Fruit fly (Drosophila melanogaster): ENCODE results near the gene CG33116.

The CG33116 gene

dm6 chr2L:19489997-19490461 lies 43.2 kb upstream of the CG33116 start, which contains the start of the genes CG10194 and CG18094 (continued):
- TF ChIP-seq CG6792 (GFP tag; optimal IDR thresholded peaks at IDR 0.05): peak; percentile 62
- peak; percentile 60 for TF ChIP-seq cyc (GFP tag; optimal IDR thresholded peaks at IDR 0.05)
- TF ChIP-seq Smox (GFP tag; optimal IDR thresholded peaks at IDR 0.05): no peak
- TF ChIP-seq CG8319 (GFP tag; optimal IDR thresholded peaks at IDR 0.05): peak; percentile 7
- TF ChIP-seq Hr4 (GFP tag; optimal IDR thresholded peaks at IDR 0.05): peak; percentile 71
- peak; percentile 63; the same call in 2 of the 3 replicates for TF ChIP-seq eg (GFP tag; IDR thresholded peaks at IDR 0.05)
- no peak for TF ChIP-seq fd85E (GFP tag; optimal IDR thresholded peaks at IDR 0.05)
- TF ChIP-seq Sox14 (GFP tag; optimal IDR thresholded peaks at IDR 0.05): no peak
- no peak for TF ChIP-seq CG10631 (GFP tag; optimal IDR thresholded peaks at IDR 0.05)
- no peak for TF ChIP-seq CG16779 (tag; optimal IDR thresholded peaks at IDR 0.05)
- TF ChIP-seq CG7368 (GFP tag; optimal IDR thresholded peaks at IDR 0.05): no peak
- no peak for TF ChIP-seq Hr38 (GFP tag; optimal IDR thresholded peaks at IDR 0.05)
- no peak for TF ChIP-seq fd59A (GFP tag; optimal IDR thresholded peaks at IDR 0.05)
- no peak for TF ChIP-seq spab (GFP tag; optimal IDR thresholded peaks at IDR 0.05)
- 0 out of 3 replicates have a peak, but pooled peaks have one; percentile 10 for TF ChIP-seq CG6163 (GFP tag; IDR thresholded peaks at IDR 0.05)
- no peak for TF ChIP-seq Hr39 (GFP tag; optimal IDR thresholded peaks at IDR 0.05)
- TF ChIP-seq fkh (GFP tag; optimal IDR thresholded peaks at IDR 0.05): no peak
- peak; percentile 48; the same call in 1 of the 2 replicates for TF ChIP-seq CG15336 (GFP tag; IDR thresholded peaks at IDR 0.05)
- no peak for TF ChIP-seq Ets21C (GFP tag; optimal IDR thresholded peaks at IDR 0.05)
- peak; percentile 53 for TF ChIP-seq lz (GFP tag; optimal IDR thresholded peaks at IDR 0.05)

dm6 chr2L:19492934-19493686 lies 40.2 kb upstream of the CG33116 start, which contains the start of the genes swm and Ctu2:
TSS of gene swm (plus strand) at chr2L:19493251.
TSS of gene Ctu2 (minus strand) at chr2L:19493253.
- TF ChIP-seq CG8119 (GFP tag; IDR thresholded peaks at IDR 0.05) (peak; percentile 50; the same call in 1 of the 3 replicates), Blimp-1 (GFP tag; optimal IDR thresholded peaks at IDR 0.05) (no peak), Ets21C (GFP tag; optimal IDR thresholded peaks at IDR 0.05) (no peak), Gug (GFP tag; IDR thresholded peaks at IDR 0.05) (peak; percentile 42), CG31627 (GFP tag; optimal IDR thresholded peaks at IDR 0.05) (peak; percentile 8), eg (GFP tag; IDR thresholded peaks at IDR 0.05) (peak; percentile 40; the same call in 1 of the 3 replicates), CG32006 (GFP tag; optimal IDR thresholded peaks at IDR 0.05) (no peak), lz (GFP tag; optimal IDR thresholded peaks at IDR 0.05) (peak; percentile 37), esn (GFP tag; optimal IDR thresholded peaks at IDR 0.05) (peak; percentile 41), svp (GFP tag) (peak; percentile 71), CG6854 (GFP tag; optimal IDR thresholded peaks at IDR 0.05) (no peak), Sox15 (GFP tag; optimal IDR thresholded peaks at IDR 0.05) (no peak), topi (GFP tag; optimal IDR thresholded peaks at IDR 0.05) (no peak), pdm3 (GFP tag; optimal IDR thresholded peaks at IDR 0.05) (no peak), achi (GFP tag; optimal IDR thresholded peaks at IDR 0.05) (peak; percentile 58), CG3032 (tag; optimal IDR thresholded peaks at IDR 0.05) (peak; percentile 72)

DNA sequence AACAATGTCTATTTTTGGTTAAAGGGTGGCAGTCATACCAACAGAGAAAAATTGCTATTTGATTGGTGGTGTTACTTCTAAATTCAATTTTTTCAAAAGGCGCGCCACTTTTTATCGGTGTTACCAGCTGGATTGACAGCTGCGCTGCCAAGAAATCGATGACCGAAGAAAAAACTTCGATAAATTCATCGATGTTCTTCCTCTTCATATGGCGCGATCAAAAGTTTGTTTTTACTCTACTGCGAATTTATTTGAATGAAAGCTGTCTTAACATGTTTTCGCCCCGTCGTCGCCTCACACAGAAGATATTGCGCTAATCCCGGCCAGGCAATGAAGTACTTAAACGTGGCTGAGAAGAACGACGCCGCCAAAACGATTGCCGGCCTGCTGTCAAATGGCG lies 35.3 kb upstream of the CG33116 start, which contains the start of gene Top3alpha:
Gene Top3alpha (plus strand): TSS at position 186 of the 400 bp plus-strand sequence.
- TF ChIP-seq Blimp-1 (GFP tag; optimal IDR thresholded peaks at IDR 0.05): no peak
- no peak for TF ChIP-seq Gug (GFP tag; IDR thresholded peaks at IDR 0.05)
- TF ChIP-seq acj6 (GFP tag; optimal IDR thresholded peaks at IDR 0.05): no peak
- no peak for TF ChIP-seq CG9139 (GFP tag; optimal IDR thresholded peaks at IDR 0.05)
- TF ChIP-seq Sox15 (GFP tag; optimal IDR thresholded peaks at IDR 0.05): no peak
- TF ChIP-seq CG1621 (tag; optimal IDR thresholded peaks at IDR 0.05): no peak
- no peak for TF ChIP-seq ss (GFP tag; optimal IDR thresholded peaks at IDR 0.05)
